Worm (Caenorhabditis elegans) whole organism, mixed stage, embryonic: ENCODE measurements around the gene fbxb-33.
A peak's percentile ranks its signal among the peaks of the same experiment; 100 is the strongest.

Experiments
- M03D4.4 ChIP-seq: sonication (generic microtip); optimal IDR thresholded peaks from 2 replicates; lab custom pipeline; 2017; ENCODE audit warnings: mild to moderate bottlenecking, missing genetic modification characterization, missing compliant biosample characterization
- blmp-1 ChIP-seq: fragments of 150-350 bp; optimal IDR thresholded peaks from 2 replicates; lab custom pipeline; 2014; ENCODE audit warnings: missing biosample characterization, missing genetic modification characterization
- ceh-39 ChIP-seq: fragments of 150-350 bp; optimal IDR thresholded peaks from 2 replicates; lab custom pipeline; 2014; ENCODE audit warnings: missing biosample characterization, missing genetic modification characterization
- ceh-43 ChIP-seq: fragments of 200-800 bp; sonication (Bioruptor generic); optimal IDR thresholded peaks from 2 replicates; lab custom pipeline; 2018; ENCODE audit warnings: mild to moderate bottlenecking, missing genetic modification characterization, moderate library complexity, missing compliant biosample characterization
- ceh-83 ChIP-seq: fragments of 200-800 bp; sonication (Bioruptor generic); optimal IDR thresholded peaks from 2 replicates; lab custom pipeline; 2018; ENCODE audit warnings: mild to moderate bottlenecking, missing genetic modification characterization, missing compliant biosample characterization
- ces-1 ChIP-seq: fragments of 150-350 bp; optimal IDR thresholded peaks from 2 replicates; lab custom pipeline; 2014; ENCODE audit warnings: missing biosample characterization, missing genetic modification reagents, missing genetic modification characterization
- cnd-1 ChIP-seq: fragments of 200-800 bp; sonication (Bioruptor generic); optimal IDR thresholded peaks from 2 replicates; lab custom pipeline; 2018; ENCODE audit warnings: mild to moderate bottlenecking, missing genetic modification characterization, missing compliant biosample characterization
- elt-3 ChIP-seq: fragments of 150-350 bp; optimal IDR thresholded peaks from 2 replicates; lab custom pipeline; 2014; ENCODE audit warnings: missing biosample characterization, missing genetic modification characterization
- flh-1 ChIP-seq: fragments of 200-800 bp; sonication (Bioruptor generic); optimal IDR thresholded peaks from 2 replicates; lab custom pipeline; 2018; ENCODE audit warnings: mild to moderate bottlenecking, missing genetic modification characterization, moderate library complexity, missing compliant biosample characterization
- ham-2 ChIP-seq: fragments of 200-800 bp; sonication (Bioruptor generic); optimal IDR thresholded peaks from 2 replicates; lab custom pipeline; 2018; ENCODE audit warnings: mild to moderate bottlenecking, missing genetic modification characterization, missing compliant biosample characterization
- hlh-1 ChIP-seq: fragments of 150-350 bp; optimal IDR thresholded peaks from 2 replicates; lab custom pipeline; 2014; ENCODE audit warnings: missing biosample characterization, missing genetic modification reagents, missing genetic modification characterization
- lin-13 ChIP-seq: fragments of 150-350 bp; optimal IDR thresholded peaks from 2 replicates; lab custom pipeline; 2014; ENCODE audit warnings: missing biosample characterization, missing genetic modification characterization
- lin-32 ChIP-seq: fragments of 200-800 bp; sonication (Bioruptor generic); optimal IDR thresholded peaks from 2 replicates; lab custom pipeline; 2018; ENCODE audit warnings: mild to moderate bottlenecking, missing genetic modification characterization, missing compliant biosample characterization
- lsy-2 ChIP-seq: fragments of 150-350 bp; optimal IDR thresholded peaks from 2 replicates; lab custom pipeline; 2014; ENCODE audit warnings: missing biosample characterization, missing genetic modification characterization
- mab-5 ChIP-seq: fragments of 150-350 bp; optimal IDR thresholded peaks from 2 replicates; lab custom pipeline; 2014; ENCODE audit warnings: missing biosample characterization, missing genetic modification characterization
- mep-1 ChIP-seq: fragments of 150-350 bp; optimal IDR thresholded peaks from 2 replicates; lab custom pipeline; 2017; ENCODE audit warnings: missing biosample characterization, missing genetic modification reagents, missing genetic modification characterization, inconsistent platforms
- mls-2 ChIP-seq: sonication (generic microtip); optimal IDR thresholded peaks from 2 replicates; lab custom pipeline; 2016; ENCODE audit warnings: mild to moderate bottlenecking, missing genetic modification characterization, moderate library complexity, missing compliant biosample characterization
- nhr-12 ChIP-seq: fragments of 150-350 bp; optimal IDR thresholded peaks from 2 replicates; lab custom pipeline; 2014; ENCODE audit warnings: missing biosample characterization, missing genetic modification characterization
- nhr-2 ChIP-seq: fragments of 150-350 bp; optimal IDR thresholded peaks from 2 replicates; lab custom pipeline; 2014; ENCODE audit warnings: missing biosample characterization, missing genetic modification characterization
- nhr-28 ChIP-seq: fragments of 150-350 bp; optimal IDR thresholded peaks from 2 replicates; lab custom pipeline; 2014; ENCODE audit warnings: missing biosample characterization, missing genetic modification characterization
- nhr-76 ChIP-seq: sonication (generic microtip); optimal IDR thresholded peaks from 2 replicates; lab custom pipeline; 2017; ENCODE audit warnings: missing biosample characterization, missing genetic modification characterization
- pha-4 ChIP-seq: fragments of 150-350 bp; optimal IDR thresholded peaks from 2 replicates; lab custom pipeline; 2018; ENCODE audit warnings: missing biosample characterization, missing genetic modification reagents, missing genetic modification characterization
- sem-2 ChIP-seq: fragments of 200-800 bp; sonication (Bioruptor generic); optimal IDR thresholded peaks from 2 replicates; lab custom pipeline; 2018; ENCODE audit warnings: mild to moderate bottlenecking, missing genetic modification characterization, missing compliant biosample characterization
- snpc-4 ChIP-seq: fragments of 150-350 bp; optimal IDR thresholded peaks from 2 replicates; lab custom pipeline; 2014; ENCODE audit warnings: missing biosample characterization, missing genetic modification characterization
- sptf-1 ChIP-seq: sonication (generic microtip); optimal IDR thresholded peaks from 2 replicates; lab custom pipeline; 2017; ENCODE audit warnings: mild to moderate bottlenecking, missing genetic modification characterization, moderate library complexity, missing compliant biosample characterization
- unc-120 ChIP-seq: sonication (generic microtip); optimal IDR thresholded peaks from 2 replicates; lab custom pipeline; 2017; ENCODE audit warnings: missing genetic modification characterization, missing compliant biosample characterization; ENCODE audit not compliant: poor library complexity, severe bottlenecking
- unc-39 ChIP-seq: fragments of 150-350 bp; optimal IDR thresholded peaks from 2 replicates; lab custom pipeline; 2014; ENCODE audit warnings: missing biosample characterization, missing genetic modification characterization
- unc-62 ChIP-seq: fragments of 150-350 bp; optimal IDR thresholded peaks from 2 replicates; lab custom pipeline; 2014; ENCODE audit warnings: missing biosample characterization, missing genetic modification reagents, missing genetic modification characterization
- zip-8 ChIP-seq: fragments of 150-350 bp; optimal IDR thresholded peaks from 2 replicates; lab custom pipeline; 2014; ENCODE audit warnings: missing biosample characterization, missing genetic modification characterization
- ztf-11 ChIP-seq: fragments of 150-350 bp; optimal IDR thresholded peaks from 2 replicates; lab custom pipeline; 2014; ENCODE audit warnings: missing biosample characterization, missing genetic modification characterization

The fbxb-33 gene

DNA sequence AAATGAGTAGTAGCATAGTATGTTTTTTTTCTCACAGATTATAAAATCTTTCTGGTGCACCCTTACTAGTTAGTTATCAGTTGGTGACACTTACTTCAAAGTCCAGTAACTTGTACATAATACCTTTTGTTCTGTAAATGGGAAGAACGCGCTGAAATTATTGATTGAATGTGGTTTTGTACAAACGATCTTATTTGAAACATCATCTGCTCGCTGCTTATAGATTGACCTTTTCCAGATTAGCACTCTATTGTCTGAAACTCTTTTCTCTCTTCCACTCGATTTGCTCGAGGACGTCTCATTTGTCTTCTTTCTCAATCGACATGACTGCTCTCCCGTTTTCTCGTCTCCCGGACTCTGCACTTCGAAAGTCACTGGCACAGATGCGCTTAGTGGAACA lies at the start of gene fbxb-33:
TSS of gene fbxb-33 (plus strand) at position 301 of the 400 bp plus-strand sequence.
- TF ChIP-seq pha-4 (no peak), flh-1 (GFP tag; lab: Kevin White, UChicago) (no peak), unc-62 (GFP tag; lab: Kevin White, UChicago) (no peak), nhr-76 (tag; lab: Kevin White, UChicago) (no peak), ham-2 (GFP tag; lab: Kevin White, UChicago) (no peak), zip-8 (tag; lab: Kevin White, UChicago) (no peak), cnd-1 (no peak), ztf-11 (no peak), lin-13 (tag; lab: Kevin White, UChicago) (no peak), blmp-1 (tag; lab: Kevin White, UChicago) (no peak), sem-2 (GFP tag; lab: Kevin White, UChicago) (no peak), nhr-28 (no peak)

DNA sequence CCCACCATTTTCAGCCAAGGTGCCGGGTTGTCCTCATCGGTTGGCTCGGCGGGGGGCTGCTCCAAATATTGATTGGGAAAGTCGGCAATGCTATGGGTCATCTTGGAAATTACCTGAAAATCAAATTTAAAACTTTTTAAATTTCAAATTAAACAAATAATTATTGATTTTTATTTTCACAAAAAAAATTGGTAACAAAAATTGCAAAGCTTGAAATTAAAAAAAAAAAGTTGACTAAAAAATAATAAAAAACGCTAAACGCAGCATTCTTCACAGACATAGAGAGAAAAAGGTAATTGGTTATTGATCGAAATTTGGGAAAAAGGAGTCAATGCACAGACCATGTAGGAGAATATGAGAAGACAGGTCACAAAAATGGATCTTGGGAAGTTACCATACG lies 48.5 kb upstream of the fbxb-33 start, which contains the start of gene Y49F6A.11:
TSS of gene Y49F6A.11 (minus strand) at position 101 of the 400 bp plus-strand sequence.
- TF ChIP-seq lin-13 (tag; lab: Kevin White, UChicago) (no peak), mls-2 (tag; lab: Kevin White, UChicago) (no peak), flh-1 (GFP tag; lab: Kevin White, UChicago) (no peak), snpc-4 (tag; lab: Kevin White, UChicago) (no peak), nhr-12 (tag; lab: Kevin White, UChicago) (no peak), nhr-2 (tag; lab: Kevin White, UChicago) (no peak), unc-120 (tag; lab: Kevin White, UChicago) (no peak)

DNA sequence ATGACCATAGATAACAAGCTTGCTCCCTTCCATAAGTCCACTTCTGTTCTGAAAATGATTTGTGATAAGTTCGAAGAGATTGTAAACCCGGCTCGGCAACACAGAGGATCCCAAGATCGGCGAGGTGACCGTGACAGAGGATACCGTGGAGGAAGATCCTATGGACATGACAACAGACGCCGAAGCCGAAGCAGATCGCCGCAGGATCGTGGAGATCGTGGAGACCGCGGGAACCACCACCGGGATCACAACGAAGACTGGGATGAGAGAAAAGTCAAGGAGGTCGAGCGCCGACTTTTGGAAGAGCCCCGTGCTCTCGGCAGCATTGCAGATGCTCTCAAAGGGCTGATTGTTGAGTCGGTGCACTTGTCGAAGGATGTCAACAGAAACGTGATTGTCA lies 42.6 kb upstream of the fbxb-33 start:
- TF ChIP-seq ceh-39 (tag; lab: Kevin White, UChicago): no peak
- no peak for TF ChIP-seq snpc-4 (tag; lab: Kevin White, UChicago)
- TF ChIP-seq sem-2 (GFP tag; lab: Kevin White, UChicago): no peak
- no peak for TF ChIP-seq ztf-11
- no peak for TF ChIP-seq unc-120 (tag; lab: Kevin White, UChicago)
- no peak for TF ChIP-seq sptf-1 (tag; lab: Kevin White, UChicago)
- no peak for TF ChIP-seq hlh-1 (tag; lab: Kevin White, UChicago)
- no peak for TF ChIP-seq zip-8 (tag; lab: Kevin White, UChicago)
- TF ChIP-seq lin-13 (tag; lab: Kevin White, UChicago): no peak
- TF ChIP-seq lsy-2: no peak

DNA sequence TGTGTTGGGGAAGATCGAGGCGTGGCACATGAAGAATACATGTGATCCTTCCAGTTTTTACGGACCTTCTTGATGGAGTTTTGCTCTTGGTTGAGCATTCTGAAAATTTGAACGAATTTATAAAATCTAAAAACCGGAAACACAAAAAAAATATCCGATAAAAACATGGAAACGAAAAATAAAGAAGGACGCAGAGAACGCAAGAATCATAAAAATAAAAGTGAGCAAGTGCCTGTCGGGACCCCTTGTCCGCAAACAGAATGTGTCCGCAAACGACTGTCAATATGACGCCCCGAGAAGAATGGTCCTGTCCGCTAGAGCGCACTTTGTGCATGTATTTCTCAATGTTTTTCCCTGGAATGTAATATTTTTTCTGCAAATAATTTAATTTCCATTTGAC lies 37.4 kb upstream of the fbxb-33 start, which contains the start of gene Y49F6A.5:
TSS of gene Y49F6A.5 (minus strand) at position 101 of the 400 bp plus-strand sequence.
- TF ChIP-seq ceh-39 (tag; lab: Kevin White, UChicago): no peak
- no peak for TF ChIP-seq hlh-1 (tag; lab: Kevin White, UChicago)
- TF ChIP-seq mls-2 (tag; lab: Kevin White, UChicago): no peak
- no peak for TF ChIP-seq mab-5 (tag; lab: Kevin White, UChicago)
- no peak for TF ChIP-seq elt-3 (tag; lab: Kevin White, UChicago)
- no peak for TF ChIP-seq ces-1 (GFP tag; lab: Kevin White, UChicago)
- no peak for TF ChIP-seq ztf-11
- no peak for TF ChIP-seq lin-32

- TF ChIP-seq flh-1 (GFP tag; lab: Kevin White, UChicago): no peak
- peak; percentile 31 for TF ChIP-seq sptf-1 (tag; lab: Kevin White, UChicago)
Observed at ce11 chrII:3616615-3617014, 30.6 kb upstream of the fbxb-33 start.

ce11 chrII:3617512-3617911 lies 29.7 kb upstream of the fbxb-33 start, which contains the start of gene F40E12.1:
F40E12.1 (plus strand) TSS chrII:3617812.
- TF ChIP-seq M03D4.4 (tag; lab: Kevin White, UChicago): no peak
- TF ChIP-seq sem-2 (GFP tag; lab: Kevin White, UChicago): no peak
- TF ChIP-seq unc-39: no peak
- no peak for TF ChIP-seq hlh-1 (tag; lab: Kevin White, UChicago)
- TF ChIP-seq mls-2 (tag; lab: Kevin White, UChicago): no peak
- no peak for TF ChIP-seq mep-1 (tag; lab: Kevin White, UChicago)
- no peak for TF ChIP-seq ceh-83 (GFP tag; lab: Kevin White, UChicago)
- TF ChIP-seq nhr-2 (tag; lab: Kevin White, UChicago): no peak
- no peak for TF ChIP-seq ceh-43 (GFP tag; lab: Kevin White, UChicago)
- no peak for TF ChIP-seq zip-8 (tag; lab: Kevin White, UChicago)
- TF ChIP-seq ham-2 (GFP tag; lab: Kevin White, UChicago): no peak
